Worm (Caenorhabditis elegans) whole organism, L2 larva: ENCODE measurements around the gene C50A2.3.

ENCODE experiments used
- F13H6.1 ChIP-seq: sonication (generic microtip); optimal IDR thresholded peaks from 2 replicates; lab custom pipeline; 2016; ENCODE audit warnings: missing genetic modification characterization, missing compliant biosample characterization
- R02D3.7 ChIP-seq: fragments of 150-350 bp; optimal IDR thresholded peaks from 2 replicates; lab custom pipeline; 2014; ENCODE audit warnings: missing biosample characterization, missing genetic modification characterization
- Y55F3AM.14 ChIP-seq: fragments of 200-800 bp; sonication (Bioruptor generic); optimal IDR thresholded peaks from 2 replicates; lab custom pipeline; 2018; ENCODE audit warnings: mild to moderate bottlenecking, missing genetic modification characterization, missing compliant biosample characterization
- ZK546.5 ChIP-seq: sonication (generic microtip); optimal IDR thresholded peaks from 2 replicates; lab custom pipeline; 2017; ENCODE audit warnings: missing biosample characterization, missing genetic modification characterization
- alr-1 ChIP-seq: fragments of 150-350 bp; optimal IDR thresholded peaks from 2 replicates; lab custom pipeline; 2014; ENCODE audit warnings: missing biosample characterization, missing genetic modification characterization
- aly-2 ChIP-seq: fragments of 150-350 bp; optimal IDR thresholded peaks from 2 replicates; lab custom pipeline; 2014; ENCODE audit warnings: missing biosample characterization, missing genetic modification characterization
- ama-1 ChIP-seq: fragments of 150-350 bp; optimal IDR thresholded peaks from 2 replicates; lab custom pipeline; 2018; ENCODE audit warnings: inconsistent platforms
- blmp-1 ChIP-seq: sonication (generic microtip); optimal IDR thresholded peaks from 2 replicates; lab custom pipeline; 2017; ENCODE audit warnings: missing genetic modification characterization, mild to moderate bottlenecking, missing compliant biosample characterization, antibody characterized with exemption, moderate library complexity; ENCODE audit not compliant: insufficient read depth
- ceh-16 ChIP-seq: fragments of 150-350 bp; optimal IDR thresholded peaks from 2 replicates; lab custom pipeline; 2014; ENCODE audit warnings: missing biosample characterization, missing genetic modification characterization
- crh-2 ChIP-seq: sonication (generic microtip); optimal IDR thresholded peaks from 2 replicates; lab custom pipeline; 2017; ENCODE audit warnings: missing biosample characterization, missing genetic modification characterization
- dmd-4 ChIP-seq: sonication (generic microtip); optimal IDR thresholded peaks from 2 replicates; lab custom pipeline; 2017; ENCODE audit warnings: missing biosample characterization, missing genetic modification characterization
- elt-1 ChIP-seq: fragments of 150-350 bp; optimal IDR thresholded peaks from 2 replicates; lab custom pipeline; 2014; ENCODE audit warnings: missing biosample characterization, missing genetic modification characterization
- elt-3 ChIP-seq: sonication (generic microtip); optimal IDR thresholded peaks from 2 replicates; lab custom pipeline; 2017; ENCODE audit warnings: missing biosample characterization, missing genetic modification characterization
- fos-1 ChIP-seq: fragments of 150-350 bp; optimal IDR thresholded peaks from 2 replicates; lab custom pipeline; 2014; ENCODE audit warnings: missing biosample characterization, missing genetic modification characterization
- lin-11 ChIP-seq: fragments of 150-350 bp; sonication (generic microtip); optimal IDR thresholded peaks from 2 replicates; lab custom pipeline; 2014; ENCODE audit warnings: missing biosample characterization, missing genetic modification characterization, inconsistent platforms, mixed read lengths
- lin-13 ChIP-seq: fragments of 150-350 bp; optimal IDR thresholded peaks from 2 replicates; lab custom pipeline; 2014; ENCODE audit warnings: missing biosample characterization, missing genetic modification reagents, missing genetic modification characterization
- mab-5 ChIP-seq: fragments of 150-350 bp; optimal IDR thresholded peaks from 2 replicates; lab custom pipeline; 2014; ENCODE audit warnings: missing biosample characterization, missing genetic modification characterization
- mbf-1 ChIP-seq: sonication (generic microtip); optimal IDR thresholded peaks from 2 replicates; lab custom pipeline; 2017; ENCODE audit warnings: missing biosample characterization, missing genetic modification characterization
- nhr-10 ChIP-seq: sonication (generic microtip); optimal IDR thresholded peaks from 2 replicates; lab custom pipeline; 2017; ENCODE audit warnings: missing biosample characterization, missing genetic modification characterization
- nhr-11 ChIP-seq: fragments of 150-350 bp; optimal IDR thresholded peaks from 2 replicates; lab custom pipeline; 2014; ENCODE audit warnings: missing biosample characterization, missing genetic modification characterization
- nhr-12 ChIP-seq: fragments of 150-350 bp; optimal IDR thresholded peaks from 2 replicates; lab custom pipeline; 2014; ENCODE audit warnings: missing biosample characterization, missing genetic modification characterization
- nhr-129 ChIP-seq: fragments of 150-350 bp; optimal IDR thresholded peaks from 2 replicates; lab custom pipeline; 2014; ENCODE audit warnings: missing biosample characterization, missing genetic modification characterization
- nhr-237 ChIP-seq: fragments of 150-350 bp; optimal IDR thresholded peaks from 2 replicates; lab custom pipeline; 2014; ENCODE audit warnings: missing biosample characterization, missing genetic modification characterization
- nhr-25 ChIP-seq: fragments of 150-350 bp; sonication (generic microtip); optimal IDR thresholded peaks from 3 replicates; lab custom pipeline; 2014; ENCODE audit warnings: missing biosample characterization, missing genetic modification characterization
- nhr-6 ChIP-seq: fragments of 150-350 bp; optimal IDR thresholded peaks from 2 replicates; lab custom pipeline; 2014; ENCODE audit warnings: missing biosample characterization, missing genetic modification characterization
- nhr-77 ChIP-seq: fragments of 150-350 bp; optimal IDR thresholded peaks from 2 replicates; lab custom pipeline; 2014; ENCODE audit warnings: missing biosample characterization, missing genetic modification characterization
- peb-1 ChIP-seq: fragments of 150-350 bp; optimal IDR thresholded peaks from 2 replicates; lab custom pipeline; 2014; ENCODE audit warnings: missing biosample characterization, missing genetic modification characterization
- sem-4 ChIP-seq: fragments of 150-350 bp; optimal IDR thresholded peaks from 2 replicates; lab custom pipeline; 2014; ENCODE audit warnings: missing biosample characterization, missing genetic modification reagents, missing genetic modification characterization
- skn-1 ChIP-seq: sonication (generic microtip); optimal IDR thresholded peaks from 2 replicates; lab custom pipeline; 2017; ENCODE audit warnings: missing biosample characterization, missing genetic modification characterization
- sma-3 ChIP-seq: sonication (generic microtip); optimal IDR thresholded peaks from 2 replicates; lab custom pipeline; 2016; ENCODE audit warnings: missing genetic modification reagents, missing genetic modification characterization, missing compliant biosample characterization
- snpc-4 ChIP-seq: fragments of 150-350 bp; optimal IDR thresholded peaks from 2 replicates; lab custom pipeline; 2014; ENCODE audit warnings: missing biosample characterization, missing genetic modification characterization
- unc-39 ChIP-seq: fragments of 150-350 bp; optimal IDR thresholded peaks from 2 replicates; lab custom pipeline; 2014; ENCODE audit warnings: missing biosample characterization, missing genetic modification characterization
- unc-55 ChIP-seq: fragments of 150-350 bp; sonication (generic microtip); optimal IDR thresholded peaks from 3 replicates; lab custom pipeline; 2014; ENCODE audit warnings: missing biosample characterization, missing genetic modification reagents, missing genetic modification characterization
- unc-62 ChIP-seq: fragments of 150-350 bp; optimal IDR thresholded peaks from 2 replicates; lab custom pipeline; 2014; ENCODE audit warnings: missing biosample characterization, missing genetic modification reagents, missing genetic modification characterization
- zag-1 ChIP-seq: fragments of 150-350 bp; optimal IDR thresholded peaks from 2 replicates; lab custom pipeline; 2014; ENCODE audit warnings: missing biosample characterization, missing genetic modification characterization
- ztf-1 ChIP-seq: fragments of 200-800 bp; sonication (Bioruptor generic); conservative IDR thresholded peaks from 2 replicates; pipeline ENCODE4 v1.3.6; 2022; ENCODE audit warnings: missing genetic modification characterization, missing compliant biosample characterization
- ztf-11 ChIP-seq: sonication (generic microtip); optimal IDR thresholded peaks from 2 replicates; lab custom pipeline; 2017; ENCODE audit warnings: missing biosample characterization, missing genetic modification characterization
- ztf-4 ChIP-seq: fragments of 150-350 bp; optimal IDR thresholded peaks from 2 replicates; lab custom pipeline; 2014; ENCODE audit warnings: missing biosample characterization, missing genetic modification characterization

C50A2.3 gene

DNA sequence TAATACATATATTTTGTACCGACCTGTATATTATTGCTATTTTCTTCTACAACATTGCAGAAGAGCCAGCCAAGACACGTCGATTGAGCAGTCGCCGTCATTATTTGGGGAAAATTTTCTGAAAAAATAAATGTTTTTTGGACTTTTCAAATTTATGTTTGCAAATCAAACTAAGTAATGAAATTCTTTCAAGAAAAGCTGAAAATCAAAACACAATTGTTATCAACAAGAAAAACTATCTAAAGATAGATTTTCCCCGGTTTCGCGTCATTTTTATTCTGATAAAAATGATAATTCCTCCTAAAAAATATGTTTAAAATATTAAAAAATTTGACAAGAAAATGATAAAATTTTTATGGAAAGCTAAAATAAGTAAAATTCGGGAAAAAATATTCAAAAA, at the start of gene C50A2.3:
Gene C50A2.3 (minus strand): TSS at position 101 of the 400 bp plus-strand sequence.
- TF ChIP-seq F13H6.1 (tag; lab: Kevin White, UChicago) (no peak), crh-2 (no peak), unc-55 (GFP tag; lab: Kevin White, UChicago) (no peak), ceh-16 (tag; lab: Kevin White, UChicago) (no peak), mab-5 (tag; lab: Kevin White, UChicago) (no peak), Y55F3AM.14 (GFP tag; lab: Kevin White, UChicago) (no peak), nhr-11 (tag; lab: Kevin White, UChicago) (no peak), nhr-12 (no peak), nhr-129 (tag; lab: Kevin White, UChicago) (no peak), blmp-1 (tag; lab: Kevin White, UChicago) (no peak), unc-62 (no peak), elt-3 (no peak), alr-1 (tag; lab: Kevin White, UChicago) (no peak), skn-1 (tag; lab: Kevin White, UChicago) (no peak), zag-1 (tag; lab: Kevin White, UChicago) (no peak), sma-3 (GFP tag; lab: Kevin White, UChicago) (no peak), ztf-1 (GFP tag; lab: Robert Waterston, UW) (no peak), mbf-1 (tag; lab: Kevin White, UChicago) (no peak), peb-1 (tag; lab: Kevin White, UChicago) (no peak)

- TF ChIP-seq ztf-11 (tag; lab: Kevin White, UChicago) (no peak), nhr-10 (tag; lab: Kevin White, UChicago) (no peak), R02D3.7 (tag; lab: Kevin White, UChicago) (no peak), nhr-77 (tag; lab: Kevin White, UChicago) (no peak), ztf-4 (tag; lab: Kevin White, UChicago) (no peak), elt-1 (tag; lab: Kevin White, UChicago) (no peak), lin-13 (GFP tag; lab: Kevin White, UChicago) (no peak)
Observed at ce11 chrIV:1204870-1205269, 47.0 kb upstream of the C50A2.3 start, which contains the start of gene dsl-2. Gene dsl-2 (minus strand): TSS chrIV:1204970.

DNA sequence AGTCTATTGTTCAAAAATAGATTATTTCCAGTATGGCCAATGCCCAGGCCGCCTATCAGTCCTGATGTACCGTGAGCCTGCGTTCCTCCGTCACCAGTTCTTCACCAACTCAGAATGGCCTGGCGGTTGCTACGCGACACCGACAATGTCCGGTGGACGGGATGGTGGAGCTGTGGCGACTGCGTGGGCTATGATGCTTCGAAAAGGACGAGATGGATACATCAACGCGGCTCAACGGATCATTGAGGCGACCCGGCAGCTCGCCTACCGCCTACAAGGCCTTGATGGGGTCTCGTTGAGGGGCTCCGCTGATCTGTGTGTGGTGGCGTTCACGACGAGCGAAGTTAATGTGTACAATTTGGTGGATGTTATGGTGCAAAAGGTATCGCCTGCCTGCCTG, 41.7 kb upstream of the C50A2.3 start:
- TF ChIP-seq ama-1 (no peak), lin-13 (GFP tag; lab: Kevin White, UChicago) (no peak), dmd-4 (tag; lab: Kevin White, UChicago) (no peak), fos-1 (no peak), R02D3.7 (tag; lab: Kevin White, UChicago) (no peak), Y55F3AM.14 (GFP tag; lab: Kevin White, UChicago) (no peak), mab-5 (tag; lab: Kevin White, UChicago) (no peak), peb-1 (tag; lab: Kevin White, UChicago) (no peak), crh-2 (no peak), nhr-12 (no peak), unc-62 (no peak), unc-39 (no peak), ceh-16 (tag; lab: Kevin White, UChicago) (no peak), aly-2 (tag; lab: Kevin White, UChicago) (no peak), snpc-4 (tag; lab: Kevin White, UChicago) (no peak)
- TF ChIP-seq, all 48 proteins: peak for 0

DNA sequence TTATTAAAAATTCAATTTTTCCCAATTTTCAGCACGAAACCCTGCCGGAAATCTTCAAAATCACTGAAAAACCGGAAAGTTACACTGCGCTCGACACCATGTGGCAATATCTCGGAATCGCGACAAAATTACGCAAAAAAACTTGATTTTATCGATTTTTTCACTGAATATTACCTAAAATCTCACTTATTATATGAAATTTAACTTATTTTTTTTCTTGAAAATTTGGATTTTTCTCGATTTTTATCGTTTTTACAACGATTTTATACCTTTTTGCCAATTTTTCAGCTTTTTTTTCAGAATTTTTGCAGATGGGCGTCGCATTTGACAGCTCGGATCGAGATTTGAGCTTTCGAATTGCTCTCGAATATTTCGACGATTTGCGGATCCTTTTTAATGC, 34.9 kb upstream of the C50A2.3 start, which contains the start of gene spl-3:
Gene spl-3 (plus strand): TSS at position 301 of the 400 bp plus-strand sequence.
- TF ChIP-seq lin-11 = no peak
- no peak for TF ChIP-seq dmd-4 (tag; lab: Kevin White, UChicago)
- no peak for TF ChIP-seq nhr-6 (tag; lab: Kevin White, UChicago)
- TF ChIP-seq mab-5 (tag; lab: Kevin White, UChicago) = no peak
- TF ChIP-seq unc-39 = no peak
- TF ChIP-seq blmp-1 (tag; lab: Kevin White, UChicago) = no peak
- TF ChIP-seq nhr-11 (tag; lab: Kevin White, UChicago) = no peak
- TF ChIP-seq nhr-25 (tag; lab: Kevin White, UChicago) = no peak
- no peak for TF ChIP-seq skn-1 (tag; lab: Kevin White, UChicago)
- no peak for TF ChIP-seq ZK546.5 (tag; lab: Kevin White, UChicago)
- TF ChIP-seq elt-1 (tag; lab: Kevin White, UChicago) = no peak
- no peak for TF ChIP-seq fos-1
- no peak for TF ChIP-seq sem-4 (tag; lab: Kevin White, UChicago)
- no peak for TF ChIP-seq Y55F3AM.14 (GFP tag; lab: Kevin White, UChicago)
- no peak for TF ChIP-seq sma-3 (GFP tag; lab: Kevin White, UChicago)
- no peak for TF ChIP-seq lin-13 (GFP tag; lab: Kevin White, UChicago)
- TF ChIP-seq nhr-237 = no peak
- no peak for TF ChIP-seq elt-3
